Fruit fly (Drosophila melanogaster) whole organism, prepupa: ENCODE measurements around the gene Dr.

Experiments
- Blimp-1 ChIP-seq: fragments of 200-800 bp; sonication (Bioruptor generic); optimal IDR thresholded peaks from 3 replicates; lab custom pipeline; 2017; ENCODE audit warnings: missing biosample characterization, missing genetic modification characterization, mild to moderate bottlenecking, moderate library complexity, missing genetic modification reagents
- CG10631 ChIP-seq: fragments of 200-800 bp; sonication (Bioruptor generic); optimal IDR thresholded peaks from 2 replicates; lab custom pipeline; 2016; ENCODE audit warnings: missing biosample characterization, missing genetic modification characterization
- CG10669 ChIP-seq: fragments of 200-800 bp; sonication (Bioruptor generic); optimal IDR thresholded peaks from 3 replicates; lab custom pipeline; 2018; ENCODE audit warnings: missing biosample characterization, mild to moderate bottlenecking, missing genetic modification characterization, moderate library complexity
- CG11294 ChIP-seq: fragments of 200-800 bp; sonication (Bioruptor generic); IDR thresholded peaks from 2 replicates; pipeline ENCODE4 v1.3.6; 2022; ENCODE audit warnings: missing biosample characterization, missing genetic modification characterization
- CG11902 ChIP-seq: fragments of 200-800 bp; sonication (Bioruptor generic); optimal IDR thresholded peaks from 3 replicates; lab custom pipeline; 2016; ENCODE audit warnings: missing biosample characterization, missing genetic modification characterization
- CG15336 ChIP-seq: fragments of 200-800 bp; sonication (Bioruptor generic); IDR thresholded peaks from 2 replicates; pipeline ENCODE4 v1.3.6; 2022; ENCODE audit warnings: missing biosample characterization, missing genetic modification characterization
- CG16779 ChIP-seq: fragments of 200-800 bp; sonication (Bioruptor generic); optimal IDR thresholded peaks from 3 replicates; lab custom pipeline; 2017; ENCODE audit warnings: missing biosample characterization, mild to moderate bottlenecking, missing genetic modification characterization
- CG3032 ChIP-seq: fragments of 200-800 bp; optimal IDR thresholded peaks from 2 replicates; lab custom pipeline; 2019; ENCODE audit warnings: missing biosample characterization, mild to moderate bottlenecking, missing genetic modification characterization, moderate library complexity
- CG34406 ChIP-seq: fragments of 200-800 bp; sonication (Bioruptor generic); optimal IDR thresholded peaks from 3 replicates; lab custom pipeline; 2016; ENCODE audit warnings: missing biosample characterization, missing genetic modification characterization
- CG4318 ChIP-seq: fragments of 200-800 bp; sonication (Bioruptor generic); optimal IDR thresholded peaks from 3 replicates; lab custom pipeline; 2017; ENCODE audit warnings: missing biosample characterization, mild to moderate bottlenecking, missing genetic modification characterization
- CG6163 ChIP-seq: fragments of 200-800 bp; sonication (Bioruptor generic); IDR thresholded peaks from 3 replicates; pipeline ENCODE4 v1.3.6; 2022; ENCODE audit warnings: missing biosample characterization, missing genetic modification characterization
- CG6276 ChIP-seq: fragments of 200-800 bp; sonication (Bioruptor generic); optimal IDR thresholded peaks from 2 replicates; lab custom pipeline; 2017; ENCODE audit warnings: missing biosample characterization, mild to moderate bottlenecking, missing genetic modification characterization
- CG6792 ChIP-seq: fragments of 200-800 bp; sonication (Bioruptor generic); optimal IDR thresholded peaks from 3 replicates; lab custom pipeline; 2016; ENCODE audit warnings: missing biosample characterization, missing genetic modification characterization
- CG6854 ChIP-seq: fragments of 200-800 bp; sonication (Bioruptor generic); optimal IDR thresholded peaks from 2 replicates; lab custom pipeline; 2017; ENCODE audit warnings: missing biosample characterization, mild to moderate bottlenecking, missing genetic modification characterization
- CG7368 ChIP-seq: fragments of 200-800 bp; sonication (Bioruptor generic); optimal IDR thresholded peaks from 3 replicates; lab custom pipeline; 2016; ENCODE audit warnings: missing biosample characterization, missing genetic modification characterization
- CG8119 ChIP-seq: fragments of 200-800 bp; sonication (Bioruptor generic); IDR thresholded peaks from 3 replicates; pipeline ENCODE4 v1.3.6; 2022; ENCODE audit warnings: missing biosample characterization, missing genetic modification characterization
- CG8319 ChIP-seq: fragments of 200-800 bp; sonication (Bioruptor generic); optimal IDR thresholded peaks from 3 replicates; lab custom pipeline; 2016; ENCODE audit warnings: missing biosample characterization, missing genetic modification characterization
- CG8632 ChIP-seq: fragments of 200-800 bp; sonication (Bioruptor generic); optimal IDR thresholded peaks from 3 replicates; lab custom pipeline; 2016; ENCODE audit warnings: missing biosample characterization, missing genetic modification characterization
- Eip75B ChIP-seq: fragments of 200-800 bp; sonication (Bioruptor generic); optimal IDR thresholded peaks from 3 replicates; lab custom pipeline; 2016; ENCODE audit warnings: missing biosample characterization, missing genetic modification characterization
- Eip78C ChIP-seq: fragments of 200-800 bp; sonication (Bioruptor generic); peaks from one replicate; lab custom pipeline; 2016; ENCODE audit warnings: missing biosample characterization, missing genetic modification characterization
- Eip93F ChIP-seq: fragments of 200-800 bp; sonication (Bioruptor generic); optimal IDR thresholded peaks from 2 replicates; lab custom pipeline; 2016; ENCODE audit warnings: missing biosample characterization, mild to moderate bottlenecking, missing genetic modification characterization
- Ets21C ChIP-seq: fragments of 200-800 bp; sonication (Bioruptor generic); optimal IDR thresholded peaks from 3 replicates; lab custom pipeline; 2016; ENCODE audit warnings: missing biosample characterization, missing genetic modification characterization
- Ets96B ChIP-seq: fragments of 200-800 bp; optimal IDR thresholded peaks from 2 replicates; lab custom pipeline; 2019; ENCODE audit warnings: missing biosample characterization, mild to moderate bottlenecking, missing genetic modification characterization, moderate library complexity
- Gug ChIP-seq: fragments of 200-800 bp; sonication (Bioruptor generic); IDR thresholded peaks from 2 replicates; pipeline ENCODE4 v1.3.6; 2022; ENCODE audit warnings: missing biosample characterization, missing genetic modification characterization
- Hr38 ChIP-seq: sonication (Bioruptor generic); optimal IDR thresholded peaks from 2 replicates; lab custom pipeline; 2016; ENCODE audit warnings: missing biosample characterization, missing genetic modification characterization
- Hr39 ChIP-seq: fragments of 200-800 bp; sonication (Bioruptor generic); optimal IDR thresholded peaks from 2 replicates; lab custom pipeline; 2016; ENCODE audit warnings: missing biosample characterization, missing genetic modification characterization
- Hr4 ChIP-seq: fragments of 200-800 bp; sonication (Bioruptor generic); optimal IDR thresholded peaks from 3 replicates; lab custom pipeline; 2016; ENCODE audit warnings: missing biosample characterization, missing genetic modification characterization
- Lpt ChIP-seq: fragments of 200-800 bp; sonication (Bioruptor generic); optimal IDR thresholded peaks from 3 replicates; lab custom pipeline; 2016; ENCODE audit warnings: missing biosample characterization, missing genetic modification characterization
- Met ChIP-seq: fragments of 200-800 bp; sonication (Bioruptor generic); optimal IDR thresholded peaks from 3 replicates; lab custom pipeline; 2016; ENCODE audit warnings: missing biosample characterization, missing genetic modification characterization
- OdsH ChIP-seq: fragments of 200-800 bp; sonication (Bioruptor generic); optimal IDR thresholded peaks from 3 replicates; lab custom pipeline; 2016; ENCODE audit warnings: missing biosample characterization, missing genetic modification characterization
- Smox ChIP-seq: fragments of 200-800 bp; sonication (Bioruptor generic); optimal IDR thresholded peaks from 3 replicates; lab custom pipeline; 2016; ENCODE audit warnings: missing biosample characterization, missing genetic modification characterization
- Sox102F ChIP-seq: fragments of 200-800 bp; sonication (Bioruptor generic); optimal IDR thresholded peaks from 2 replicates; lab custom pipeline; 2016; ENCODE audit warnings: missing biosample characterization, mild to moderate bottlenecking, missing genetic modification characterization
- Sox14 ChIP-seq: fragments of 200-800 bp; sonication (Bioruptor generic); optimal IDR thresholded peaks from 3 replicates; lab custom pipeline; 2016; ENCODE audit warnings: missing biosample characterization, missing genetic modification characterization
- achi ChIP-seq: fragments of 200-800 bp; sonication (Bioruptor generic); optimal IDR thresholded peaks from 3 replicates; lab custom pipeline; 2016; ENCODE audit warnings: missing biosample characterization, missing genetic modification characterization
- acj6 ChIP-seq: fragments of 200-800 bp; sonication (Bioruptor generic); optimal IDR thresholded peaks from 3 replicates; lab custom pipeline; 2016; ENCODE audit warnings: missing biosample characterization, missing genetic modification characterization
- cyc ChIP-seq: fragments of 200-800 bp; sonication (Bioruptor generic); optimal IDR thresholded peaks from 3 replicates; lab custom pipeline; 2016; ENCODE audit warnings: missing biosample characterization, missing genetic modification characterization
- dsx ChIP-seq: fragments of 200-800 bp; optimal IDR thresholded peaks from 3 replicates; lab custom pipeline; 2019; ENCODE audit warnings: missing biosample characterization, mild to moderate bottlenecking, missing genetic modification characterization, moderate library complexity; ENCODE audit not compliant: poor library complexity, severe bottlenecking
- eg ChIP-seq: fragments of 200-800 bp; sonication (Bioruptor generic); IDR thresholded peaks from 3 replicates; pipeline ENCODE4 v1.3.6; 2022; ENCODE audit warnings: missing biosample characterization, missing genetic modification characterization
- esn ChIP-seq: fragments of 200-800 bp; sonication (Bioruptor generic); optimal IDR thresholded peaks from 2 replicates; lab custom pipeline; 2016; ENCODE audit warnings: missing biosample characterization, mild to moderate bottlenecking, missing genetic modification characterization, moderate library complexity
- fd59A ChIP-seq: fragments of 200-800 bp; sonication (Bioruptor generic); optimal IDR thresholded peaks from 2 replicates; lab custom pipeline; 2017; ENCODE audit warnings: missing biosample characterization, mild to moderate bottlenecking, missing genetic modification characterization, missing genetic modification reagents
- fd85E ChIP-seq: fragments of 200-800 bp; sonication (Bioruptor generic); optimal IDR thresholded peaks from 3 replicates; lab custom pipeline; 2016; ENCODE audit warnings: missing biosample characterization, missing genetic modification characterization
- fkh ChIP-seq: fragments of 200-800 bp; sonication (Bioruptor generic); optimal IDR thresholded peaks from 3 replicates; lab custom pipeline; 2017; ENCODE audit warnings: missing biosample characterization, mild to moderate bottlenecking, missing genetic modification characterization, moderate library complexity
- lz ChIP-seq: fragments of 200-800 bp; sonication (Bioruptor generic); optimal IDR thresholded peaks from 3 replicates; lab custom pipeline; 2016; ENCODE audit warnings: missing biosample characterization, missing genetic modification characterization
- net ChIP-seq: fragments of 200-800 bp; sonication (Bioruptor generic); optimal IDR thresholded peaks from 3 replicates; lab custom pipeline; 2016; ENCODE audit warnings: missing biosample characterization, missing genetic modification characterization
- spab ChIP-seq: fragments of 200-800 bp; sonication (Bioruptor generic); optimal IDR thresholded peaks from 2 replicates; lab custom pipeline; 2017; ENCODE audit warnings: missing biosample characterization, mild to moderate bottlenecking, missing genetic modification characterization, missing genetic modification reagents
- svp ChIP-seq: fragments of 200-800 bp; sonication (Bioruptor generic); peaks from one replicate; lab custom pipeline; 2016; ENCODE audit warnings: missing biosample characterization, missing genetic modification characterization
- topi ChIP-seq: fragments of 200-800 bp; sonication (Bioruptor generic); optimal IDR thresholded peaks from 3 replicates; lab custom pipeline; 2016; ENCODE audit warnings: missing biosample characterization, missing genetic modification characterization
- vri ChIP-seq: fragments of 200-800 bp; sonication (Bioruptor generic); optimal IDR thresholded peaks from 3 replicates; lab custom pipeline; 2016; ENCODE audit warnings: missing biosample characterization, mild to moderate bottlenecking, missing genetic modification characterization

Gene Dr

DNA sequence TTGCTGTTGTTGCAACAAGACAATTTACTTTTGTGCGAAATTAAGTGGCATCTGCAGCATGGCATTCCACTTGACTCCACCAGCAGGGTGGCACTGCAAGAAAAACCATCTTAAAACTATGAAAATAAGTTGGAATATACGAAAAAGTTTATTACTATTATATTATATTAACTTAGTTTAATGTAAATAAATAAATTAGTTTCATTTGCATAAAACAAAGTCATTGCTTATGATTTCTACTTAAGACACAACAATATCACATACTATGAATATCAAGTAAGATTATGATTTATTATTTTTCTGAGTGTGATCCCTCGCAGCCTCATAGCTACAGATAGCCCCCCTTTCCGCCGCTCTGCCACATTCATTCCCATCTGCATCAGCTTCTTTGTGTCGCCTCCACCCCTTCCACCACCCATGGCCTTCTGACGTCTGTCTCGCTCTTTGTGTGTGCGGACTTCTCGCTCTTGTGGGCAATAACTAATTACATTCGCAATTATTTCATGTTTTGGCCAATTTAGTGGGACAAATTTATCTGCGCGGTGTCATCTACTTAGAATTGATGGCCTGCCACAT is 14.1 kb downstream of the Dr start (continued):
- no peak for TF ChIP-seq CG11294 (GFP tag; lab: Robert Waterston, UW)
- no peak for TF ChIP-seq fkh

DNA sequence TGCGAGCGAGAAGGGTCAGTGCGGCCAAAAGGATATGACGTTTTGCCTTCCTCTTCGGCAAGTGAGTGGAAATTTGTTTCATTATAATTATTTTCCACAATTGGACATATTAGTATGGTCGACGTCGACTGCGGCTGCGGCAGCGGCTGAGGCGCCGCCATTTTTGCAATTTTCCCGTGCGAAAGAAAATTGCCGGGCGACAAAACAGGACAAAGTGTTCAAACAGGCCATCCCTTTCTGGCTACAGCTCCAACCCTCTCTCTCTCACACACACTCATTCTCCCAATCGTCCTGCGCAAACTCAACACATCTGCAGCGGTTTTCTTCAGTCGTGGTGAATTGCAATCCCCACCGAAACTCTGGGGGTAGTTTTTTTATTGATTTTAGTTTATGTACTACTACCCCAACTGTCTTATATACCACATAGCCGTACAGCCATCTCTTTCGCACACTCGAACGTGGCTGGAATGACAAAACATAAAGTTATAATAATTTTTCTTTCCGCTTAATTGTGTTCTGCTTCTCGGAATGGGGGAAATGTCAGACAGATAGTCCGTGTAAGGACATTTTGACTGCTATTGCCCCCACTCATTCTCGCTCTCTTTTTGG is 16.0 kb downstream of the Dr start:
- no peak for TF ChIP-seq Hr39 (GFP tag; lab: Kevin White, UChicago)
- TF ChIP-seq spab (GFP tag; lab: Kevin White, UChicago), result no peak
- TF ChIP-seq CG10669 (GFP tag; lab: Kevin White, UChicago), result no peak
- TF ChIP-seq cyc, result no peak
- no peak for TF ChIP-seq CG8319 (GFP tag; lab: Kevin White, UChicago)
- no peak for TF ChIP-seq CG6276 (GFP tag; lab: Kevin White, UChicago)
- no peak for TF ChIP-seq CG16779
- no peak for TF ChIP-seq topi (GFP tag; lab: Kevin White, UChicago)
- TF ChIP-seq net (GFP tag; lab: Kevin White, UChicago), result no peak
- no peak for TF ChIP-seq CG11294 (GFP tag; lab: Robert Waterston, UW)
- no peak for TF ChIP-seq Gug
- TF ChIP-seq Eip93F (GFP tag; lab: Kevin White, UChicago), result no peak
- no peak for TF ChIP-seq OdsH
- no peak for TF ChIP-seq CG4318 (GFP tag; lab: Kevin White, UChicago)
- TF ChIP-seq Sox102F, result no peak

DNA sequence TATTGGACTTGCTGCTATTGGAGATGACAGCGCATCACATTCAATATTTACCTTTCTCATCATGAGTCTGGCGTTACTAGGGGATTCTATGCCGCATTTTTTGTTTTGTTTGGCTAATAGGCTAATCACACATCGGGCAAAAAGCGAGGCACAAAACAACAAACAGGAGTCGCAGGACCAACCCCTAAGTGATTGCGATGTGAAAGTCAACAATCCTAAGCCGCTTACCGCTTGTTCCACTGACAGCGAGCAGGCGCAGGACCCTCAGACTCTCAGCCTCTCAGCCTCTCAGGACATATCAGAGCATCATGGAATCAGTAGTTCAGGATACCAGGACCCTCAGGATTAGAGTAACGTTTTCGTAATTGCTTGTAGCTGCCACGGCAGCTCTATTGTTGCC is 19.8 kb downstream of the Dr start:
- TF ChIP-seq fkh, result peak; percentile 48
- no peak for TF ChIP-seq acj6

DNA sequence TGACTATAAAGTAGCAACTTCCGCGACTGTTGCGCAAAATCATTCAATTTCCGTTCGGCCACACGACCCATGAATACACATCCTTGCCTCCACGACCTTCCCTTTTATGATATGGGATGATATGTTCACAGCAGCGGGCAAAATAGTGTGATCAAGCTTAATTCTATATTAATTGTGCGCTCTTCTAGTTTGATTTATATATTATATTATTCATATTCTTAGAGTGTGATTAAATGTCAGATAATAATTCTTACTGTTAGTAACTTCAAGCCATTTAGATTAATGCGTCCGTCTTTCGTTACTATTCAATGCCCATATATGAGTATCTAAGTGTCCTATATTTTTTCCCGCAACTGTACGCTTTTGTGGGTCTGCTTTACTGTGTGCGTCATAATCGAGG is 25.2 kb downstream of the Dr start:
- no peak for TF ChIP-seq CG8119 (GFP tag; lab: Robert Waterston, UW)
- TF ChIP-seq Hr38 (GFP tag; lab: Kevin White, UChicago), result no peak
- TF ChIP-seq Ets96B (tag; lab: Kevin White, UChicago), result peak; percentile 19
- no peak for TF ChIP-seq fd85E
- TF ChIP-seq CG6854 (GFP tag; lab: Kevin White, UChicago), result no peak
- TF ChIP-seq CG11294 (GFP tag; lab: Robert Waterston, UW), result no peak
- TF ChIP-seq fd59A (GFP tag; lab: Kevin White, UChicago), result no peak
- no peak for TF ChIP-seq eg (GFP tag; lab: Robert Waterston, UW)
- no peak for TF ChIP-seq CG6792 (GFP tag; lab: Kevin White, UChicago)
- no peak for TF ChIP-seq CG7368 (GFP tag; lab: Kevin White, UChicago)
- no peak for TF ChIP-seq CG11902
- no peak for TF ChIP-seq Blimp-1
- TF ChIP-seq CG6163 (GFP tag; lab: Robert Waterston, UW), result no peak
- no peak for TF ChIP-seq vri (GFP tag; lab: Kevin White, UChicago)
- TF ChIP-seq svp (GFP tag; lab: Kevin White, UChicago), result peak; percentile 52
- TF ChIP-seq CG34406, result peak; percentile 1
- no peak for TF ChIP-seq achi (GFP tag; lab: Kevin White, UChicago)
- TF ChIP-seq CG8632, result no peak
- TF ChIP-seq Eip78C (GFP tag; lab: Kevin White, UChicago), result peak; percentile 72
- TF ChIP-seq Ets21C, result no peak
- no peak for TF ChIP-seq CG3032 (tag; lab: Kevin White, UChicago)
- TF ChIP-seq CG10631 (GFP tag; lab: Kevin White, UChicago), result peak; percentile 11
- TF ChIP-seq CG15336, result no peak
- no peak for TF ChIP-seq Sox14 (GFP tag; lab: Kevin White, UChicago)
- no peak for TF ChIP-seq lz (GFP tag; lab: Kevin White, UChicago)
- TF ChIP-seq Met (GFP tag; lab: Kevin White, UChicago), result peak; percentile 11
- TF ChIP-seq topi (GFP tag; lab: Kevin White, UChicago), result no peak
- TF ChIP-seq Lpt (GFP tag; lab: Kevin White, UChicago), result no peak
- no peak for TF ChIP-seq dsx (GFP tag; lab: Kevin White, UChicago)
- TF ChIP-seq Eip75B (GFP tag; lab: Kevin White, UChicago), result no peak
- TF ChIP-seq Smox, result no peak
- no peak for TF ChIP-seq Hr4 (GFP tag; lab: Kevin White, UChicago)
- no peak for TF ChIP-seq esn
